Fruit fly (Drosophila melanogaster) whole organism, wandering third instar larva: ENCODE results near the gene CG6707.
A peak's percentile ranks its signal among the peaks of the same experiment; 100 is the strongest.

Experiments
- CG32264 ChIP-seq: fragments of 200-800 bp; sonication (Bioruptor generic); optimal IDR thresholded peaks from 2 replicates; lab custom pipeline; 2016; ENCODE audit warnings: missing biosample characterization, missing genetic modification characterization
- CG9705 ChIP-seq: fragments of 200-800 bp; sonication (Bioruptor generic); optimal IDR thresholded peaks from 2 replicates; lab custom pipeline; 2018; ENCODE audit warnings: missing biosample characterization, mild to moderate bottlenecking, missing genetic modification characterization
- CrebA ChIP-seq: fragments of 200-800 bp; sonication (Bioruptor generic); optimal IDR thresholded peaks from 2 replicates; lab custom pipeline; 2016; ENCODE audit warnings: missing biosample characterization, mild to moderate bottlenecking, missing genetic modification characterization, borderline replicate concordance
- Dfd ChIP-seq: fragments of >200 bp; optimal IDR thresholded peaks from 2 replicates; lab custom pipeline; 2017; ENCODE audit warnings: missing biosample characterization, missing genetic modification characterization
- Dif ChIP-seq: fragments of 200-275, 200-300 bp; sonication (Bioruptor generic); optimal IDR thresholded peaks from 2 replicates; lab custom pipeline; 2018; ENCODE audit warnings: missing biosample characterization, missing genetic modification characterization; ENCODE audit not compliant: partially characterized antibody
- GATAd ChIP-seq: sonication (Bioruptor generic); optimal IDR thresholded peaks from 2 replicates; lab custom pipeline; 2016; ENCODE audit warnings: missing biosample characterization, missing genetic modification characterization
- HLH106 ChIP-seq: fragments of 200-800 bp; optimal IDR thresholded peaks from 3 replicates; lab custom pipeline; 2019; ENCODE audit warnings: missing biosample characterization, mild to moderate bottlenecking, missing genetic modification characterization, moderate library complexity
- Hnf4 ChIP-seq: fragments of 200-800 bp; sonication (Bioruptor generic); optimal IDR thresholded peaks from 2 replicates; lab custom pipeline; 2016; ENCODE audit warnings: missing biosample characterization, mild to moderate bottlenecking, missing genetic modification characterization
- Hr83 ChIP-seq: fragments of 200-300 bp; sonication (Bioruptor generic); optimal IDR thresholded peaks from 2 replicates; lab custom pipeline; 2016; ENCODE audit warnings: missing biosample characterization, mild to moderate bottlenecking, missing genetic modification characterization, moderate library complexity; ENCODE audit not compliant: poor library complexity, severe bottlenecking
- Jra ChIP-seq: sonication (Bioruptor generic); optimal IDR thresholded peaks from 2 replicates; lab custom pipeline; 2016; ENCODE audit warnings: missing biosample characterization, missing genetic modification characterization
- N ChIP-seq: fragments of >200 bp; optimal IDR thresholded peaks from 2 replicates; lab custom pipeline; 2018; ENCODE audit warnings: missing biosample characterization, missing external identifiers, missing genetic modification characterization
- OdsH ChIP-seq: fragments of 200-800 bp; sonication (Bioruptor generic); optimal IDR thresholded peaks from 2 replicates; lab custom pipeline; 2016; ENCODE audit warnings: missing biosample characterization, mild to moderate bottlenecking, missing genetic modification characterization
- Rel ChIP-seq, 2 experiments: fragments of 200-800 bp; sonication (Bioruptor generic) in 1 of 2; optimal IDR thresholded peaks; 2 replicates in 1 of 2; 3 replicates in 1 of 2; lab custom pipeline; 2016 to 2019; ENCODE audit warnings: mild to moderate bottlenecking in 2 of 2, missing biosample characterization in 2 of 2, missing genetic modification characterization in 2 of 2, moderate library complexity in 1 of 2
- Sp1 ChIP-seq: fragments of 200-800 bp; sonication (Bioruptor generic); optimal IDR thresholded peaks from 3 replicates; lab custom pipeline; 2019; ENCODE audit warnings: missing biosample characterization, mild to moderate bottlenecking, missing genetic modification characterization, moderate library complexity
- Vsx2 ChIP-seq: fragments of 200-300, 225-300 bp; sonication (Bioruptor generic); optimal IDR thresholded peaks from 2 replicates; lab custom pipeline; 2018; ENCODE audit warnings: missing biosample characterization, missing genetic modification characterization; ENCODE audit not compliant: partially characterized antibody
- br ChIP-seq: fragments of 200-800 bp; sonication (Bioruptor generic); optimal IDR thresholded peaks from 2 replicates; lab custom pipeline; 2016; ENCODE audit warnings: missing biosample characterization, missing genetic modification characterization
- brk ChIP-seq: fragments of 200-800 bp; sonication (Bioruptor generic); optimal IDR thresholded peaks from 2 replicates; lab custom pipeline; 2016; ENCODE audit warnings: missing biosample characterization, mild to moderate bottlenecking, missing genetic modification characterization
- dl ChIP-seq, 2 experiments: fragments of 175-275, 200-275 bp in 1 of 2; fragments of 200-275 bp in 1 of 2; sonication (Bioruptor generic); optimal IDR thresholded peaks; lab custom pipeline; 2018; ENCODE audit warnings: mild to moderate bottlenecking in 2 of 2, missing biosample characterization in 2 of 2, missing genetic modification characterization in 2 of 2, moderate library complexity in 2 of 2; ENCODE audit not compliant: partially characterized antibody in 2 of 2, insufficient read depth in 1 of 2
- dmrt93B ChIP-seq: fragments of 200-800 bp; sonication (Bioruptor generic); optimal IDR thresholded peaks from 2 replicates; lab custom pipeline; 2018; ENCODE audit warnings: missing biosample characterization, mild to moderate bottlenecking, missing genetic modification characterization
- dsf ChIP-seq: sonication (Bioruptor generic); optimal IDR thresholded peaks from 2 replicates; lab custom pipeline; 2016; ENCODE audit warnings: missing biosample characterization, missing genetic modification characterization, borderline replicate concordance
- ey ChIP-seq: fragments of 200-800 bp; sonication (Bioruptor generic); optimal IDR thresholded peaks from 2 replicates; lab custom pipeline; 2016; ENCODE audit warnings: missing biosample characterization, missing genetic modification characterization
- foxo ChIP-seq, 2 experiments: fragments of 200-800 bp; sonication (Bioruptor generic); optimal IDR thresholded peaks; 2 replicates in 1 of 2; 3 replicates in 1 of 2; lab custom pipeline; 2016 to 2017; ENCODE audit warnings: missing biosample characterization in 2 of 2, missing genetic modification characterization in 2 of 2
- fru ChIP-seq: fragments of 200-800 bp; sonication (Bioruptor generic); optimal IDR thresholded peaks from 3 replicates; lab custom pipeline; 2016; ENCODE audit warnings: missing biosample characterization, mild to moderate bottlenecking, missing genetic modification characterization
- h ChIP-seq: fragments of 200-800 bp; sonication (Bioruptor generic); optimal IDR thresholded peaks from 3 replicates; lab custom pipeline; 2016; ENCODE audit warnings: missing biosample characterization, mild to moderate bottlenecking, missing genetic modification characterization
- jim ChIP-seq: fragments of 175-275, 200-325 bp; sonication (Bioruptor generic); optimal IDR thresholded peaks from 2 replicates; lab custom pipeline; 2016; ENCODE audit warnings: missing biosample characterization, mild to moderate bottlenecking, missing genetic modification characterization
- pan ChIP-seq: fragments of >200 bp; optimal IDR thresholded peaks from 2 replicates; lab custom pipeline; 2017
- psq ChIP-seq: fragments of 200-800 bp; sonication (Bioruptor generic); optimal IDR thresholded peaks from 3 replicates; lab custom pipeline; 2017; ENCODE audit warnings: missing biosample characterization, mild to moderate bottlenecking, missing genetic modification characterization, moderate library complexity
- rgr ChIP-seq: fragments of 200-800 bp; sonication (Bioruptor generic); optimal IDR thresholded peaks from 3 replicates; lab custom pipeline; 2016; ENCODE audit warnings: missing biosample characterization, mild to moderate bottlenecking, missing genetic modification characterization
- sv ChIP-seq: fragments of 200-800 bp; sonication (Bioruptor generic); optimal IDR thresholded peaks from 3 replicates; lab custom pipeline; 2016; ENCODE audit warnings: missing biosample characterization, missing genetic modification characterization
- tai ChIP-seq: sonication (Bioruptor generic); optimal IDR thresholded peaks from 2 replicates; lab custom pipeline; 2016; ENCODE audit warnings: missing biosample characterization, missing genetic modification characterization
- usp ChIP-seq: fragments of >200 bp; optimal IDR thresholded peaks from 2 replicates; lab custom pipeline; 2017; ENCODE audit warnings: missing biosample characterization, missing genetic modification characterization
- woc ChIP-seq: sonication (Bioruptor generic); optimal IDR thresholded peaks from 2 replicates; lab custom pipeline; 2016; ENCODE audit warnings: missing biosample characterization, mild to moderate bottlenecking, missing genetic modification characterization

Gene CG6707

dm6 chr3L:9872035-9872434 lies 26.3 kb downstream of the CG6707 start:
- TF ChIP-seq jim (no peak), psq (GFP tag; lab: Kevin White, UChicago) (no peak), GATAd (no peak), N (GFP tag; lab: Kevin White, UChicago) (no peak), dl (GFP tag; optimal IDR thresholded peaks at IDR 0.05; lab: Kevin White, UChicago; ENCODE audit: insufficient read depth in 1 of 2, partially characterized antibody in 2 of 2) (no peak), Jra (no peak), Dif (GFP tag; lab: Kevin White, UChicago) (no peak), Sp1 (GFP tag; lab: Kevin White, UChicago) (no peak), CG9705 (no peak)
- TF ChIP-seq, all 38 proteins: peak for 0

DNA sequence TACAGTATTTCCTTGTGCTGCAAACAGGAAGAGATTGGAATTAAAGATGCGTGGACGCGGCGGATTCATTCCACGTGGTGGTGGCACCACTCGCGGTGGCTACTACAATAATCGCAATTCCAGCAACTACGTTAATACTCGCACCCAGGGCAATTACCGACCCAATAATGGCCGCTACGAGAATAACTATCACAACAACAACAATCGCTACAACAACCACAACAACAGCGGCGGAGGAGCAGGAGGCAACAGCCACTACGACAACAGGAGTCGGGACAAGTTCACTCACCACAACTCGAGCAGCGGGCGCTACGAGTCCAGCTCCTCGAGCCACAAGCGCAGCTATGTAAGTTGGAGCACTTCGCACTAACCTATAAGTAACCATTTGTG lies 33.3 kb downstream of the CG6707 start:
- TF ChIP-seq OdsH (GFP tag; lab: Kevin White, UChicago): no peak
- TF ChIP-seq woc (GFP tag; lab: Kevin White, UChicago): no peak
- no peak for TF ChIP-seq CG32264 (GFP tag; lab: Kevin White, UChicago)
- TF ChIP-seq dmrt93B (GFP tag; lab: Kevin White, UChicago): no peak

- TF ChIP-seq HLH106 (tag; lab: Kevin White, UChicago): no peak
- peak in 1 of 2 experiments; percentile 59 for TF ChIP-seq foxo (GFP tag; optimal IDR thresholded peaks at IDR 0.05; lab: Kevin White, UChicago)
- TF ChIP-seq ey (GFP tag; lab: Kevin White, UChicago): peak; percentile 1
- TF ChIP-seq rgr (GFP tag; lab: Kevin White, UChicago): no peak
- TF ChIP-seq CG9705: peak; percentile 3
- no peak for TF ChIP-seq sv (GFP tag; lab: Kevin White, UChicago)
- TF ChIP-seq Hr83 (GFP tag; lab: Kevin White, UChicago): peak; percentile 20
- no peak for TF ChIP-seq tai (GFP tag; lab: Kevin White, UChicago)
- no peak for TF ChIP-seq Rel (GFP tag; optimal IDR thresholded peaks at IDR 0.05; lab: Kevin White, UChicago)
- no peak for TF ChIP-seq Rel (tag; optimal IDR thresholded peaks at IDR 0.05; lab: Kevin White, UChicago)
- TF ChIP-seq dmrt93B (GFP tag; lab: Kevin White, UChicago): no peak
- peak; percentile 53 for TF ChIP-seq Jra
- no peak for TF ChIP-seq psq (GFP tag; lab: Kevin White, UChicago)
- TF ChIP-seq GATAd: no peak
- TF ChIP-seq br (GFP tag; lab: Kevin White, UChicago): peak; percentile 38
- TF ChIP-seq fru (GFP tag; lab: Kevin White, UChicago): no peak
- TF ChIP-seq Hnf4 (GFP tag; lab: Kevin White, UChicago): peak; percentile 55
- TF ChIP-seq Sp1 (GFP tag; lab: Kevin White, UChicago): peak; percentile 9
- TF ChIP-seq usp (GFP tag; lab: Kevin White, UChicago): no peak
- TF ChIP-seq pan (lab: Kevin White, UChicago): no peak
- peak; percentile 24 for TF ChIP-seq dsf (GFP tag; lab: Kevin White, UChicago)
- no peak for TF ChIP-seq h (GFP tag; lab: Kevin White, UChicago)
Measured at dm6 chr3L:9864275-9865052, 33.9 kb downstream of the CG6707 start, which contains the start of the genes iPLA2-VIA and Ciz1. TSS of gene iPLA2-VIA (minus strand) at chr3L:9864349. TSS of gene Ciz1 (plus strand) at chr3L:9864639.

DNA sequence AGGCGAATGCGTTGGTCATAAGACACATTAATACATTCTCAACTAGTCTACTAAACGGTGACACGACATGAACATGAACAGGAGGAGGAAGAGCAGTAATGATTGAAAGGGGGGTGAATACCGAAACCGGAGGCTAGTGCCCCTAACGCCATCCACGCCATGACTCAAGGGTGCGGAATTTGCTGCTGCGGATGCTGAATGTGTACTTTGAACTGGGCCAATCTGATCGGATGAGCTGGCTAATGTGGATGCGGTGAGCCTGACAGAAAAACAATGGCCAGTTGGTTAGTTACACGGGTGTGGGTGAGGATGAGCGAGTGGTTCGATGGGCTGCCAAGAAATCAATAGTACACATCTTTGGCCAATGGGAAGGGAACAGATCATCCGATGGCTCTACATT lies 34.7 kb downstream of the CG6707 start:
- TF ChIP-seq Vsx2 (GFP tag; lab: Kevin White, UChicago): no peak
- TF ChIP-seq Dfd: no peak
- TF ChIP-seq brk: no peak
- TF ChIP-seq dl (GFP tag; optimal IDR thresholded peaks at IDR 0.05; lab: Kevin White, UChicago; ENCODE audit: insufficient read depth in 1 of 2, partially characterized antibody in 2 of 2): no peak
- no peak for TF ChIP-seq dmrt93B (GFP tag; lab: Kevin White, UChicago)
- TF ChIP-seq Sp1 (GFP tag; lab: Kevin White, UChicago): no peak
- TF ChIP-seq CG9705: no peak
- no peak for TF ChIP-seq Hnf4 (GFP tag; lab: Kevin White, UChicago)
- no peak for TF ChIP-seq foxo (GFP tag; optimal IDR thresholded peaks at IDR 0.05; lab: Kevin White, UChicago)
- TF ChIP-seq ey (GFP tag; lab: Kevin White, UChicago): no peak
- no peak for TF ChIP-seq HLH106 (tag; lab: Kevin White, UChicago)
- TF ChIP-seq dsf (GFP tag; lab: Kevin White, UChicago): no peak
- no peak for TF ChIP-seq Dif (GFP tag; lab: Kevin White, UChicago)
- TF ChIP-seq tai (GFP tag; lab: Kevin White, UChicago): no peak
- TF ChIP-seq CrebA (GFP tag; lab: Kevin White, UChicago): no peak
